Worm (Caenorhabditis elegans): Measurements from ENCODE around the gene T04C12.1.
A peak's percentile ranks its signal among the peaks of the same experiment; 100 is the strongest.

Gene T04C12.1

DNA sequence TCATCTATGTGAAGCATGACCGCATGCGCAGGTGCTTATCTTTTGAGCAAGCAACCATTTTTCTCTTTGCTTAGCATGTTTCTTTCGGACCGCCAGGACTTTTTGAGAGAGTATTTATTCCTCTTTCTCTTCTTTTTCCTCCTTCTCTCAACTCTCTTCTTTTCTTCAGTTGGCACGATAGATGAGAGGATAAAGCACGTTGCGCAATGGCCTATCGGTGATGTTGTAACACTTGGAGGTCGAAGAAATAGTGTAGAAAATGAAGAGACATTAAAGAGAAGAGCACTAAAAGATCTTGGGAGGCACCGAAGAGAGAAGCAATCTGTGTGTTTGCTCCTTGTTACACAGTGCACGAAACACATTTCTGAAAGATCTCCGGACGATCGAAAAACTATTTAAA lies 24.6 kb upstream of the T04C12.1 start:
- TF ChIP-seq R02D3.7 (tag; optimal IDR thresholded peaks at IDR 0.05) (no peak), ceh-9 (tag; optimal IDR thresholded peaks at IDR 0.05) (no peak), ama-1 (optimal IDR thresholded peaks at IDR 0.05) (no peak), egl-27 (tag; optimal IDR thresholded peaks at IDR 0.05) (no peak), ZK546.5 (tag; optimal IDR thresholded peaks at IDR 0.05) (no peak), hmg-11 (tag; optimal IDR thresholded peaks at IDR 0.05) (peak; percentile 21), nhr-77 (tag; optimal IDR thresholded peaks at IDR 0.05) (no peak), unc-62 (GFP tag; optimal IDR thresholded peaks at IDR 0.05) (no peak), nhr-76 (tag; optimal IDR thresholded peaks at IDR 0.05) (no peak), nhr-67 (tag; optimal IDR thresholded peaks at IDR 0.05) (no peak), aly-2 (tag; optimal IDR thresholded peaks at IDR 0.05) (no peak), egl-5 (tag; optimal IDR thresholded peaks at IDR 0.05) (no peak), daf-12 (tag; optimal IDR thresholded peaks at IDR 0.05) (no peak), fkh-2 (tag; optimal IDR thresholded peaks at IDR 0.05) (no peak), nhr-12 (tag; optimal IDR thresholded peaks at IDR 0.05) (no peak), pqm-1 (tag; optimal IDR thresholded peaks at IDR 0.05) (no peak), nhr-237 (tag; optimal IDR thresholded peaks at IDR 0.05) (no peak), pha-4 (tag; optimal IDR thresholded peaks at IDR 0.05) (no peak), lin-39 (tag; optimal IDR thresholded peaks at IDR 0.05) (peak; percentile 71), lsy-12 (tag; optimal IDR thresholded peaks at IDR 0.05) (no peak), nhr-43 (tag; optimal IDR thresholded peaks at IDR 0.05; ENCODE audit: poor library complexity, severe bottlenecking) (no peak), jun-1 (tag; optimal IDR thresholded peaks at IDR 0.05) (no peak), nfya-1 (tag; optimal IDR thresholded peaks at IDR 0.05; ENCODE audit: insufficient read depth) (peak; percentile 73), lin-15B (tag; optimal IDR thresholded peaks at IDR 0.05) (no peak), sea-2 (GFP tag; optimal IDR thresholded peaks at IDR 0.05) (no peak), mdl-1 (tag; optimal IDR thresholded peaks at IDR 0.05) (peak; percentile 57)

DNA sequence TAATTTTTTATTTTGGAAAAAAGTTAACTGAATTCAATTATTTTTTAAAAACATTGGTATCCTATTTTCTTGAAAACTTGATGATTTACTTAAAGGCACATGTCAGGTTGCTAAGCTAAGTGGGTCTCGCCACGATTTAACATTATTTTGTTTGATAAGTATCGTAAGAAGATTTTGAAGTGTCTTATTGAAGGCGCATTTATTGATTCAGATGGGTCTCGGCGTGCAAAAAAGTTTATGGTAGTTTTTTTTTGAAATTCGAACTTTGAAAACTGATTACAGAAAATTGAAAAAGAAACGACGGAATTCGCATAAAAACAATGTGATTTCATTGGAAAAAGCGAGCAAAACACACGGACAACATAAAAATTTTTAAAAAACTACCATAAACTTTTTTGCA lies 23.9 kb upstream of the T04C12.1 start:
- no peak for TF ChIP-seq ZK546.5 (tag; optimal IDR thresholded peaks at IDR 0.05)
- no peak for TF ChIP-seq nhr-43 (tag; optimal IDR thresholded peaks at IDR 0.05; ENCODE audit: poor library complexity, severe bottlenecking)
- TF ChIP-seq skn-1 (tag; optimal IDR thresholded peaks at IDR 0.05) = no peak
- no peak for TF ChIP-seq R02D3.7 (tag; optimal IDR thresholded peaks at IDR 0.05)
- no peak for TF ChIP-seq mdl-1 (tag; optimal IDR thresholded peaks at IDR 0.05)
- no peak for TF ChIP-seq egl-27 (tag; optimal IDR thresholded peaks at IDR 0.05)
- TF ChIP-seq tbx-2 (tag; optimal IDR thresholded peaks at IDR 0.05) = no peak
- TF ChIP-seq nhr-237 (tag; optimal IDR thresholded peaks at IDR 0.05) = no peak
- no peak for TF ChIP-seq pqm-1 (tag; optimal IDR thresholded peaks at IDR 0.05)
- no peak for TF ChIP-seq unc-39 (tag; optimal IDR thresholded peaks at IDR 0.05)
- TF ChIP-seq nhr-67 (tag; optimal IDR thresholded peaks at IDR 0.05) = no peak
- TF ChIP-seq snpc-4 (tag; optimal IDR thresholded peaks at IDR 0.05) = no peak
- no peak for TF ChIP-seq elt-3 (tag; optimal IDR thresholded peaks at IDR 0.05)

DNA sequence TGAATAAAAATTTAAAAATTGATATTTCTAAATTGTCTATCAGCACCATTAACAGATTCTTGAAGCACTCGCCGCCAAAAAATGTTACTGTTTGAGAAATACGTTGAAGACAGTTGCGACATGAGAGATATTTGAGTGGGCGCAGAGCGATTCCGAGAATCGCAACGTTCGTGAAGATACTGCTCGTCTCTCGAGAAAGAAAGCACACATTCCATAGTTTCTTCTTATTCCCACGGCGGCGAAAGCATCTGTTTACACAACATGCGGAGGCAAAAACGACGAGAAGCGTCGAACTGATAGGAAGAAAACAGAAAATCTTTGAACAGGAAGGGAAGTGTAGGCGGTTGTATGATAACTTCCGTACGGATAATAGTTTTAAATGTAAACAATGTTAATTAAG lies 23.4 kb upstream of the T04C12.1 start:
- TF ChIP-seq mml-1 (tag; optimal IDR thresholded peaks at IDR 0.05) = no peak
- TF ChIP-seq pqm-1 (tag; optimal IDR thresholded peaks at IDR 0.05) = no peak
- TF ChIP-seq fos-1 (tag; optimal IDR thresholded peaks at IDR 0.05) = no peak
- TF ChIP-seq snpc-4 (tag; optimal IDR thresholded peaks at IDR 0.05) = no peak
- TF ChIP-seq nhr-28 (tag; optimal IDR thresholded peaks at IDR 0.05) = no peak
- no peak for TF ChIP-seq unc-62 (GFP tag; optimal IDR thresholded peaks at IDR 0.05)
- no peak for TF ChIP-seq nhr-77 (tag; optimal IDR thresholded peaks at IDR 0.05)
- no peak for TF ChIP-seq fkh-2 (tag; optimal IDR thresholded peaks at IDR 0.05)
- TF ChIP-seq nhr-237 (tag; optimal IDR thresholded peaks at IDR 0.05) = no peak
- peak; percentile 7 for TF ChIP-seq lin-15B (tag; optimal IDR thresholded peaks at IDR 0.05)
- no peak for TF ChIP-seq nhr-76 (tag; optimal IDR thresholded peaks at IDR 0.05)
- TF ChIP-seq nhr-11 (tag; optimal IDR thresholded peaks at IDR 0.05) = peak; percentile 90
- no peak for TF ChIP-seq nhr-67 (tag; optimal IDR thresholded peaks at IDR 0.05)
- TF ChIP-seq ceh-28 (tag; optimal IDR thresholded peaks at IDR 0.05) = peak; percentile 1
- peak; percentile 12 for TF ChIP-seq nfya-1 (tag; optimal IDR thresholded peaks at IDR 0.05; ENCODE audit: insufficient read depth)
- no peak for TF ChIP-seq daf-12 (tag; optimal IDR thresholded peaks at IDR 0.05)
- TF ChIP-seq ztf-11 (tag; optimal IDR thresholded peaks at IDR 0.05) = no peak
- TF ChIP-seq jun-1 (tag; optimal IDR thresholded peaks at IDR 0.05) = no peak
- TF ChIP-seq ceh-9 (tag; optimal IDR thresholded peaks at IDR 0.05) = no peak
- TF ChIP-seq elt-2 (tag; optimal IDR thresholded peaks at IDR 0.05) = no peak
- TF ChIP-seq ztf-4 (tag; optimal IDR thresholded peaks at IDR 0.05) = no peak
- no peak for TF ChIP-seq ceh-82 (tag; optimal IDR thresholded peaks at IDR 0.05)
- no peak for TF ChIP-seq mdl-1 (tag; optimal IDR thresholded peaks at IDR 0.05)
- no peak for TF ChIP-seq fkh-10 (GFP tag; optimal IDR thresholded peaks at IDR 0.05)
- no peak for TF ChIP-seq ZK546.5 (tag; optimal IDR thresholded peaks at IDR 0.05)
- TF ChIP-seq lsy-12 (tag; optimal IDR thresholded peaks at IDR 0.05) = no peak
- TF ChIP-seq nhr-25 (tag; optimal IDR thresholded peaks at IDR 0.05) = no peak
- no peak for TF ChIP-seq nhr-23 (tag; optimal IDR thresholded peaks at IDR 0.05)
- TF ChIP-seq aly-2 (tag; optimal IDR thresholded peaks at IDR 0.05) = no peak
- TF ChIP-seq egl-5 (tag; optimal IDR thresholded peaks at IDR 0.05) = no peak
- TF ChIP-seq elt-3 (tag; optimal IDR thresholded peaks at IDR 0.05) = no peak
- TF ChIP-seq pha-4 (tag; optimal IDR thresholded peaks at IDR 0.05) = peak; percentile 36
- TF ChIP-seq elt-1 (tag; optimal IDR thresholded peaks at IDR 0.05) = no peak
- no peak for TF ChIP-seq unc-39 (tag; optimal IDR thresholded peaks at IDR 0.05)
- no peak for TF ChIP-seq nhr-12 (tag; optimal IDR thresholded peaks at IDR 0.05)
- no peak for TF ChIP-seq lin-39 (tag; optimal IDR thresholded peaks at IDR 0.05)
- no peak for TF ChIP-seq R02D3.7 (tag; optimal IDR thresholded peaks at IDR 0.05)
- TF ChIP-seq hmg-11 (tag; optimal IDR thresholded peaks at IDR 0.05) = no peak
- TF ChIP-seq tbx-2 (tag; optimal IDR thresholded peaks at IDR 0.05) = peak; percentile 17
- no peak for TF ChIP-seq zag-1 (tag; optimal IDR thresholded peaks at IDR 0.05)
- no peak for TF ChIP-seq sea-2 (GFP tag; optimal IDR thresholded peaks at IDR 0.05)
- no peak for TF ChIP-seq eor-1 (tag; optimal IDR thresholded peaks at IDR 0.05)
